Fruit fly (Drosophila melanogaster): ENCODE results near the gene Obp73a.

Obp73a gene

dm6 chr3L:16956003-16956767 lies 12.0 kb downstream of the Obp73a start:
- no peak for TF ChIP-seq dl (GFP tag; optimal IDR thresholded peaks at IDR 0.05; ENCODE audit: insufficient read depth in 1 of 2, partially characterized antibody in 2 of 2)
- no peak for TF ChIP-seq Myc (optimal IDR thresholded peaks at IDR 0.05)
- TF ChIP-seq fru (GFP tag; optimal IDR thresholded peaks at IDR 0.05), result peak; percentile 41
- TF ChIP-seq sv (GFP tag; optimal IDR thresholded peaks at IDR 0.05), result no peak

dm6 chr3L:16956768-16957533 lies 12.8 kb downstream of the Obp73a start:
- peak; percentile 31 for TF ChIP-seq rgr (GFP tag; optimal IDR thresholded peaks at IDR 0.05)
- TF ChIP-seq Hnf4 (GFP tag; optimal IDR thresholded peaks at IDR 0.05), result no peak
- no peak for TF ChIP-seq CG32264 (GFP tag; optimal IDR thresholded peaks at IDR 0.05)
- TF ChIP-seq dl (GFP tag; optimal IDR thresholded peaks at IDR 0.05; ENCODE audit: insufficient read depth in 1 of 2, partially characterized antibody in 2 of 2), result peak in 1 of 2 experiments; percentile 32
- no peak for TF ChIP-seq CrebA (GFP tag; optimal IDR thresholded peaks at IDR 0.05; ENCODE audit: borderline replicate concordance)
- TF ChIP-seq CG9705 (GFP tag; optimal IDR thresholded peaks at IDR 0.05), result no peak
- TF ChIP-seq dsf (GFP tag; optimal IDR thresholded peaks at IDR 0.05; ENCODE audit: borderline replicate concordance), result no peak
- no peak for TF ChIP-seq Rel (GFP tag; optimal IDR thresholded peaks at IDR 0.05)
- TF ChIP-seq Rel (tag; optimal IDR thresholded peaks at IDR 0.05), result peak; percentile 68
- no peak for TF ChIP-seq usp (GFP tag; optimal IDR thresholded peaks at IDR 0.05)
- no peak for TF ChIP-seq Mio (GFP tag; optimal IDR thresholded peaks at IDR 0.05)
- TF ChIP-seq Hr83 (GFP tag; optimal IDR thresholded peaks at IDR 0.05; ENCODE audit: poor library complexity, severe bottlenecking), result peak; percentile 21
- no peak for TF ChIP-seq dmrt93B (GFP tag; optimal IDR thresholded peaks at IDR 0.05)
- no peak for TF ChIP-seq pan (optimal IDR thresholded peaks at IDR 0.05)
- peak; percentile 28 for TF ChIP-seq OdsH (GFP tag; optimal IDR thresholded peaks at IDR 0.05)
- TF ChIP-seq N (GFP tag; optimal IDR thresholded peaks at IDR 0.05), result no peak
- TF ChIP-seq Dfd (GFP tag; optimal IDR thresholded peaks at IDR 0.05), result no peak
- peak; percentile 37 for TF ChIP-seq h (GFP tag; optimal IDR thresholded peaks at IDR 0.05)
- no peak for TF ChIP-seq br (GFP tag; optimal IDR thresholded peaks at IDR 0.05)
- no peak for TF ChIP-seq jim (GFP tag; optimal IDR thresholded peaks at IDR 0.05)
- peak; percentile 56 for TF ChIP-seq Vsx2 (GFP tag; optimal IDR thresholded peaks at IDR 0.05; ENCODE audit: partially characterized antibody)
- peak; percentile 10 for TF ChIP-seq fru (GFP tag; optimal IDR thresholded peaks at IDR 0.05)
- TF ChIP-seq Hr78 (GFP tag; optimal IDR thresholded peaks at IDR 0.05), result no peak
- peak; percentile 33 for TF ChIP-seq sv (GFP tag; optimal IDR thresholded peaks at IDR 0.05)
- TF ChIP-seq tai (GFP tag; optimal IDR thresholded peaks at IDR 0.05), result no peak
- TF ChIP-seq HLH106 (tag; optimal IDR thresholded peaks at IDR 0.05), result peak; percentile 26
- no peak for TF ChIP-seq Jra (GFP tag; optimal IDR thresholded peaks at IDR 0.05)
- TF ChIP-seq foxo (GFP tag; optimal IDR thresholded peaks at IDR 0.05), result peak in 1 of 2 experiments; percentile 43
- TF ChIP-seq Myc (optimal IDR thresholded peaks at IDR 0.05), result no peak
- no peak for TF ChIP-seq Sp1 (GFP tag; optimal IDR thresholded peaks at IDR 0.05)
- peak; percentile 3 for TF ChIP-seq psq (GFP tag; optimal IDR thresholded peaks at IDR 0.05)
- TF ChIP-seq woc (GFP tag; optimal IDR thresholded peaks at IDR 0.05), result peak; percentile 18
- no peak for TF ChIP-seq lola (GFP tag; optimal IDR thresholded peaks at IDR 0.05)
- TF ChIP-seq sage (GFP tag; optimal IDR thresholded peaks at IDR 0.05), result no peak
- TF ChIP-seq brk (GFP tag; optimal IDR thresholded peaks at IDR 0.05), result no peak
- no peak for TF ChIP-seq GATAd (GFP tag; optimal IDR thresholded peaks at IDR 0.05)
- TF ChIP-seq Abd-B (GFP tag; optimal IDR thresholded peaks at IDR 0.05), result no peak
- TF ChIP-seq Dif (GFP tag; optimal IDR thresholded peaks at IDR 0.05; ENCODE audit: partially characterized antibody), result no peak
- peak; percentile 27 for TF ChIP-seq ey (GFP tag; optimal IDR thresholded peaks at IDR 0.05)
